Worm (Caenorhabditis elegans) whole organism, L1 larva: ENCODE results near the gene kin-2.

Source experiments
- fkh-4 ChIP-seq: sonication (generic microtip); optimal IDR thresholded peaks from 2 replicates; lab custom pipeline; 2016; ENCODE audit warnings: missing compliant biosample characterization, missing genetic modification characterization, borderline replicate concordance
- pag-3 ChIP-seq: sonication (generic microtip); optimal IDR thresholded peaks from 2 replicates; lab custom pipeline; 2017; ENCODE audit warnings: missing genetic modification characterization, mild to moderate bottlenecking, missing compliant biosample characterization, antibody characterized with exemption, borderline replicate concordance; ENCODE audit not compliant: insufficient read depth

DNA sequence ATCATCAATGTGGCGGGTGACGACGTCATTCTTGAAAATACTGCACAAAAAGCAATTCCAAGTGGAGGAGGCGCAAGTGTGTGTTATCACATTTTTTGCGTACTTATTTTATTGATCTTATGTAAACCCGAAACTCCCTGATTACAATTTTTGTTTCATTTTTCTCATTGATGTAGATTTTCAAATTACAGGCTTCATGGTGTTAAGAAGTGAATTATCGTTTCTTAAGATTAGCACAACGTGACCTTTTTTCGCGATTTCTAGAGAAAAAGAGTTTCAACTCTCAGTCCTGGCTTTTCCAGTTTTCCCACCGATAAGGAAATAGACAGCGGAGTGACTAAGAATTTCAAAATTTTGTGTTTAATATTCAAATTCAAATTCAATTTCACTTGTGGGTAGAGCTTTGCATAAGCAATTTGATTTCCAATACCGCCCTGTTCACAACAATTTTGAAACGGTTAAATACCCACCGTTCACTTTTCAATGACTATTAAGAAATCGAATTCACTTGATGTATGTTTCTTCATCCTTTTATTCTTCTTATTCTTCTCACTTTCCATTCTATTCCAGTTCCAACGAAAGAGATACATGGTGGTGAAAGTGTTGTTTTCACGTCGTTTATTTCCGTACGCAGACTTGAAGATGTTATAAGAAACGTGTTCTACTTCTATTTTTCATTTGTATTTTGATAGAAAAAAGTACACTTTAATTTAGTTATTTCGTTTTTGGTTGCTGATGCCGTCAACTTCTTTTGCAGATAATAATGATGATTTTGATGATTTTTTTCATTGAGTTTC is 49.3 kb upstream of the kin-2 start:
- no peak for TF ChIP-seq pag-3 (tag; lab: Kevin White, UChicago)
- no peak for TF ChIP-seq fkh-4 (tag; lab: Kevin White, UChicago)
